Worm (Caenorhabditis elegans): ENCODE data around the gene C13C4.7.

- TF ChIP-seq ama-1 (optimal IDR thresholded peaks at IDR 0.05) (no peak), ceh-36 (tag; optimal IDR thresholded peaks at IDR 0.05) (no peak)
Observed at ce11 chrV:12084216-12084615, 36.1 kb downstream of the C13C4.7 start, which contains the start of gene R07B7.8.
